Worm (Caenorhabditis elegans): Measurements from ENCODE around the gene snpc-3.1.

DNA sequence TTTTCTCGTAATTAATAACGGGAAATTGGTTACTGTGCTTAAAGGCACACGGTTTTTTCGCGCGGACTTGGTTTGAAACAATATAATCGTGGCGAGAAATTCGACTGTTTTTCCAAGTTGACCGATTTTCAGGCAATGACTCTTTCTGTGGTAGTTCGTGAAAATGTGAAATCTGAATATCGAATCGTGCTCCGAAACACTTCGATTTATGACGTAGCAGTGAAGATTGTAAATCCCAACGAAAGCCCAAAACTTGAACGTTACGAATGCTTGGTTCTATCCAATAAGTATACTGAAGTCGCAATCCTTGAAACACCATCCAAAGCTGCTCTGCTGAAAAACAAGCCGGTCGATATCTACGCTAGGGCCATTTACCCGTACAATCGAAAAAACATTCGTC is 8.0 kb upstream of the snpc-3.1 start:
- no peak for TF ChIP-seq nhr-28 (tag; optimal IDR thresholded peaks at IDR 0.05)
- no peak for TF ChIP-seq aly-2 (tag; optimal IDR thresholded peaks at IDR 0.05)
- no peak for TF ChIP-seq ets-5 (GFP tag; IDR thresholded peaks at IDR 0.05)
- TF ChIP-seq ceh-88 (GFP tag; IDR thresholded peaks at IDR 0.05) = no peak
- no peak for TF ChIP-seq fkh-10 (GFP tag; optimal IDR thresholded peaks at IDR 0.05)
- TF ChIP-seq alr-1 (tag; optimal IDR thresholded peaks at IDR 0.05; ENCODE audit: borderline replicate concordance) = no peak
- no peak for TF ChIP-seq nhr-76 (tag; optimal IDR thresholded peaks at IDR 0.05)
- no peak for TF ChIP-seq dpl-1 (GFP tag; optimal IDR thresholded peaks at IDR 0.05)
- TF ChIP-seq lsy-2 (tag; optimal IDR thresholded peaks at IDR 0.05) = no peak
- TF ChIP-seq C04F5.9 (tag; optimal IDR thresholded peaks at IDR 0.05) = no peak
- TF ChIP-seq ztf-11 (tag; optimal IDR thresholded peaks at IDR 0.05) = no peak
- TF ChIP-seq lin-35 (GFP tag; optimal IDR thresholded peaks at IDR 0.05) = no peak
